Worm (Caenorhabditis elegans) whole organism, L3 larva: ENCODE results near the gene srm-1.

Experiments used
- R02D3.7 ChIP-seq: fragments of 150-350 bp; optimal IDR thresholded peaks from 2 replicates; lab custom pipeline; 2014; ENCODE audit warnings: missing biosample characterization, missing genetic modification characterization
- ZK546.5 ChIP-seq: sonication (generic microtip); optimal IDR thresholded peaks from 2 replicates; lab custom pipeline; 2017; ENCODE audit warnings: missing biosample characterization, missing genetic modification characterization
- aly-2 ChIP-seq: fragments of 150-350 bp; optimal IDR thresholded peaks from 2 replicates; lab custom pipeline; 2014; ENCODE audit warnings: missing biosample characterization, missing genetic modification characterization
- ceh-16 ChIP-seq: sonication (generic microtip); optimal IDR thresholded peaks from 2 replicates; lab custom pipeline; 2017; ENCODE audit warnings: missing biosample characterization, missing genetic modification characterization
- ceh-9 ChIP-seq: sonication (generic microtip); optimal IDR thresholded peaks from 2 replicates; lab custom pipeline; 2018; ENCODE audit warnings: missing biosample characterization, missing genetic modification characterization
- daf-12 ChIP-seq: fragments of 150-350 bp; optimal IDR thresholded peaks from 2 replicates; lab custom pipeline; 2014; ENCODE audit warnings: missing biosample characterization, missing genetic modification reagents, missing genetic modification characterization
- elt-1 ChIP-seq: fragments of 150-350 bp; optimal IDR thresholded peaks from 2 replicates; lab custom pipeline; 2014; ENCODE audit warnings: missing biosample characterization, missing genetic modification characterization
- elt-3 ChIP-seq, 3 experiments: fragments of 150-350 bp in 1 of 3; sonication (generic microtip) in 2 of 3; optimal IDR thresholded peaks; 2 replicates in 2 of 3; 4 replicates in 1 of 3; lab custom pipeline; 2014 to 2017; ENCODE audit warnings: missing biosample characterization in 3 of 3, missing genetic modification characterization in 3 of 3
- eor-1 ChIP-seq, 2 experiments: fragments of 150-350 bp; optimal IDR thresholded peaks; 2 replicates each; lab custom pipeline; 2014 to 2018; ENCODE audit warnings: missing biosample characterization in 2 of 2, missing genetic modification characterization in 2 of 2
- fkh-10 ChIP-seq: sonication (generic microtip); optimal IDR thresholded peaks from 2 replicates; lab custom pipeline; 2017; ENCODE audit warnings: missing biosample characterization, missing genetic modification reagents, missing genetic modification characterization
- fkh-2 ChIP-seq: fragments of 150-350 bp; optimal IDR thresholded peaks from 2 replicates; lab custom pipeline; 2014; ENCODE audit warnings: missing biosample characterization, missing genetic modification reagents, missing genetic modification characterization
- fos-1 ChIP-seq: fragments of 150-350 bp; optimal IDR thresholded peaks from 2 replicates; lab custom pipeline; 2014; ENCODE audit warnings: missing biosample characterization, missing genetic modification characterization
- hmg-11 ChIP-seq: sonication (generic microtip); optimal IDR thresholded peaks from 2 replicates; lab custom pipeline; 2016; ENCODE audit warnings: missing genetic modification characterization, missing compliant biosample characterization
- jun-1 ChIP-seq: fragments of 150-350 bp; optimal IDR thresholded peaks from 2 replicates; lab custom pipeline; 2014; ENCODE audit warnings: missing biosample characterization, missing genetic modification reagents, missing genetic modification characterization
- lin-15B ChIP-seq: fragments of 150-350 bp; optimal IDR thresholded peaks from 2 replicates; lab custom pipeline; 2014; ENCODE audit warnings: missing biosample characterization, missing genetic modification characterization
- lin-39 ChIP-seq: fragments of 150-350 bp; optimal IDR thresholded peaks from 2 replicates; lab custom pipeline; 2018; ENCODE audit warnings: missing biosample characterization, missing genetic modification reagents, missing genetic modification characterization
- lsy-12 ChIP-seq: sonication (generic microtip); optimal IDR thresholded peaks from 2 replicates; lab custom pipeline; 2016; ENCODE audit warnings: mild to moderate bottlenecking, missing genetic modification characterization, missing compliant biosample characterization
- mdl-1 ChIP-seq: fragments of 150-350 bp; optimal IDR thresholded peaks from 2 replicates; lab custom pipeline; 2014; ENCODE audit warnings: missing biosample characterization, missing genetic modification characterization
- mml-1 ChIP-seq: fragments of 150-350 bp; sonication (generic microtip); optimal IDR thresholded peaks from 3 replicates; lab custom pipeline; 2014; ENCODE audit warnings: missing biosample characterization, missing genetic modification characterization
- nfya-1 ChIP-seq: sonication (generic microtip); optimal IDR thresholded peaks from 2 replicates; lab custom pipeline; 2017; ENCODE audit warnings: missing genetic modification characterization, mild to moderate bottlenecking, missing compliant biosample characterization, antibody characterized with exemption, moderate library complexity; ENCODE audit not compliant: insufficient read depth
- nhr-12 ChIP-seq: fragments of 150-350 bp; optimal IDR thresholded peaks from 2 replicates; lab custom pipeline; 2014; ENCODE audit warnings: missing biosample characterization, missing genetic modification characterization
- nhr-23 ChIP-seq: fragments of 150-350 bp; optimal IDR thresholded peaks from 2 replicates; lab custom pipeline; 2014; ENCODE audit warnings: missing biosample characterization, missing genetic modification reagents, missing genetic modification characterization
- nhr-237 ChIP-seq: fragments of 150-350 bp; optimal IDR thresholded peaks from 2 replicates; lab custom pipeline; 2014; ENCODE audit warnings: missing biosample characterization, missing genetic modification characterization
- nhr-25 ChIP-seq: sonication (generic microtip); optimal IDR thresholded peaks from 2 replicates; lab custom pipeline; 2017; ENCODE audit warnings: missing biosample characterization, missing genetic modification characterization
- nhr-28 ChIP-seq: fragments of 150-350 bp; optimal IDR thresholded peaks from 2 replicates; lab custom pipeline; 2014; ENCODE audit warnings: missing biosample characterization, missing genetic modification characterization
- nhr-76 ChIP-seq: fragments of 150-350 bp; sonication (generic microtip); optimal IDR thresholded peaks from 5 replicates; lab custom pipeline; 2014; ENCODE audit warnings: missing biosample characterization, missing genetic modification characterization
- nhr-77 ChIP-seq: fragments of 150-350 bp; optimal IDR thresholded peaks from 2 replicates; lab custom pipeline; 2014; ENCODE audit warnings: missing biosample characterization, missing genetic modification characterization
- sea-2 ChIP-seq: fragments of 150-350 bp; sonication (generic microtip); optimal IDR thresholded peaks from 4 replicates; lab custom pipeline; 2014; ENCODE audit warnings: missing biosample characterization, missing genetic modification reagents, missing genetic modification characterization
- skn-1 ChIP-seq: fragments of 150-350 bp; optimal IDR thresholded peaks from 2 replicates; lab custom pipeline; 2014; ENCODE audit warnings: missing biosample characterization, missing genetic modification characterization
- unc-39 ChIP-seq: sonication (generic microtip); optimal IDR thresholded peaks from 4 replicates; lab custom pipeline; 2017; ENCODE audit warnings: missing biosample characterization, missing genetic modification characterization
- unc-62 ChIP-seq: fragments of 150-350 bp; sonication (generic microtip); optimal IDR thresholded peaks from 4 replicates; lab custom pipeline; 2014; ENCODE audit warnings: missing biosample characterization, missing genetic modification reagents, missing genetic modification characterization
- zag-1 ChIP-seq: fragments of 150-350 bp; optimal IDR thresholded peaks from 2 replicates; lab custom pipeline; 2014; ENCODE audit warnings: missing biosample characterization, missing genetic modification characterization
- ztf-11 ChIP-seq: fragments of 150-350 bp; optimal IDR thresholded peaks from 2 replicates; lab custom pipeline; 2014; ENCODE audit warnings: missing biosample characterization, missing genetic modification characterization

Gene srm-1

DNA sequence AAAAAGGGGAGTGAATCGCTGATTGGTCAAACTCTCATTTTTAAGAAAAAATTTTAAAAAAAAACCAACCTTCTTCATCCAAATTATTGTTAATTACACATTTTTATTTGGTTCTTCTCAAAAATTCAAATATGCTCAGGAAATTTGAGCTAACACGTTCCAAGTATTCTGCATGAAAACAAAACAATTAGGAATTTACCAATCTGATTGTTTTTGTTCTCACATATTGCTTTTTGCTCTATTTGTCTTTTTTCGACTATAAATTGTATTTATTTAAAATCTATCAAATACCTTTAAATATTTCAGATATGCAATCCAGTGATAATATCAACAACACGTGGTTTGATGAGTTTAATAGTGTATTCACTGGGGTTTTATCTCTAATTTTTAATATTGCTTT, at the start of gene srm-1:
srm-1 (plus strand) TSS at position 301 of the 400 bp plus-strand sequence.
- no peak for TF ChIP-seq fkh-2 (tag; lab: Kevin White, UChicago)
- no peak for TF ChIP-seq unc-62
- TF ChIP-seq R02D3.7 (tag; lab: Kevin White, UChicago) = no peak
- no peak for TF ChIP-seq aly-2 (tag; lab: Kevin White, UChicago)
- TF ChIP-seq nhr-23 = no peak
- no peak for TF ChIP-seq skn-1 (tag; lab: Kevin White, UChicago)
- TF ChIP-seq nhr-12 = no peak
- no peak for TF ChIP-seq nhr-28 (tag; lab: Kevin White, UChicago)
- no peak for TF ChIP-seq lin-15B
- TF ChIP-seq sea-2 = no peak
- no peak for TF ChIP-seq mml-1 (tag; lab: Kevin White, UChicago)
- TF ChIP-seq hmg-11 (tag; lab: Kevin White, UChicago) = no peak
- TF ChIP-seq nhr-237 (tag; lab: Kevin White, UChicago) = no peak
- TF ChIP-seq lin-39 = no peak
- TF ChIP-seq jun-1 (tag; lab: Kevin White, UChicago) = no peak
- TF ChIP-seq fos-1 (tag; lab: Kevin White, UChicago) = no peak

DNA sequence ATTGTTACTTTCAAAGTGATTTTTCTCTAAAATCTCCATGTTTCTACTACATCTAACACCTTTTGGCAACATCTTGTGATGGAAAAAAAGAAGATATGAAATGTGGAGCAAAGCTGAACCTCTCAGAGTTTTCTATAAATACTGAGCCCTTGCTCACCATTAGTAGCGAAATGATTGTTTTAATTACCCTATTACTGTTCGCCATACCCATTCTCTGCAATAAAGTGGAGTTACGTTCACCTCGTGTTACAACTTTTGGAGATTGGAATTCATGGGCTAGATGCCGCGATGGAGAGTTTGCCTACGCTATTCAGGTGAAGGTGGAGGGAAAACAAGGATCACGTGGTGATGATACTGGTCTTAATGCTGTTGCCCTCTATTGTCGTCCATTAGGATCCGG, 48.5 kb upstream of the srm-1 start, which contains the start of gene txt-3:
txt-3 (plus strand) TSS at position 125 of the 400 bp plus-strand sequence.
- no peak for TF ChIP-seq nhr-25 (tag; lab: Kevin White, UChicago)

DNA sequence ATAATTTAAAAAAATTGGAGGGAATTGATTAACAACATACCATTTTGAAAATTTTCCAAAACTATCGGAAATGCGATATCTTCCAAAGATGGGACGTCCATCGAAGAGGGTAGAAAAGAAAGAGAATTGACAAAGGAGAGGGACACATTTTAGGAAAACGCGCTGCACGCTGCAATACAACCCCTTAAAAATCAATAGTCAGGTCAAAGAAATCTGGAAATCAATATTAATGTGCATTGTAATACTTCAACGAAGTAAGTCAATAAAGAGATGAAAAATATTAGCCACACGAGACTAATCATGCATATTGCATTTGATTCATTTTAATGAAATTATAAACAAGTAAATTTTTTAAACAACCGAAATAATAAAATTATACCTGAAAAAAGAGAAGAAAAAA, 42.9 kb upstream of the srm-1 start, which contains the start of gene Y9C9A.13:
Y9C9A.13 (minus strand) TSS at position 101 of the 400 bp plus-strand sequence.
- TF ChIP-seq nhr-23 (no peak), nhr-28 (tag; lab: Kevin White, UChicago) (no peak), elt-3 (tag; optimal IDR thresholded peaks at IDR 0.05; lab: Kevin White, UChicago) (no peak), elt-1 (tag; lab: Kevin White, UChicago) (no peak), eor-1 (tag; optimal IDR thresholded peaks at IDR 0.05; lab: Kevin White, UChicago) (no peak), sea-2 (no peak), lsy-12 (tag; lab: Kevin White, UChicago) (no peak)

DNA sequence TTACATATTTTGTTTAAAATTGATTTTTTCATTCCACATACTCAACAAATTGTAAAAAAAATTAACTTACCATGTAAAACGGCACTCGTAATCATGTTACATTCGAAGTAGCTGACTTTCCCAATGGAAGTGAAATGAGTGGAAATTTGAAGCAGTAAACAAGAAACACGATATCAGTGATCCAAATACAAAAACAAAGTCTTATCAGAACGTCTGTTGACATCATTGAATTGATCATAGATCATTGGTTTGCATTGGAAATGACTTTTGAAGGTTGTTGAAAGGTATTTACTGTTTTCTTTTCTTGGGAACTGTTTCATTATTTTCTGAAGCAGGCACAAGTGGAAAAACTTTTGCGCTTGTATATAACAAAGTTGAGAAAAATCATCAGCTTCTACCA, 36.3 kb upstream of the srm-1 start, which contains the start of gene Y9C9A.16:
Y9C9A.16 (minus strand) TSS at position 131 of the 400 bp plus-strand sequence.
- TF ChIP-seq zag-1 (tag; lab: Kevin White, UChicago) = no peak
- no peak for TF ChIP-seq unc-39 (tag; lab: Kevin White, UChicago)
- TF ChIP-seq nhr-77 (tag; lab: Kevin White, UChicago) = no peak
- TF ChIP-seq eor-1 (tag; optimal IDR thresholded peaks at IDR 0.05; lab: Kevin White, UChicago) = no peak
- no peak for TF ChIP-seq nfya-1 (tag; lab: Kevin White, UChicago)
- TF ChIP-seq ceh-16 = no peak
- TF ChIP-seq mdl-1 (tag; lab: Kevin White, UChicago) = no peak
- no peak for TF ChIP-seq ceh-9
- no peak for TF ChIP-seq aly-2 (tag; lab: Kevin White, UChicago)
- no peak for TF ChIP-seq daf-12 (tag; lab: Kevin White, UChicago)
- no peak for TF ChIP-seq elt-3 (tag; optimal IDR thresholded peaks at IDR 0.05; lab: Kevin White, UChicago)
- TF ChIP-seq nhr-76 (tag; lab: Kevin White, UChicago) = no peak
- no peak for TF ChIP-seq fkh-10
- TF ChIP-seq ztf-11 (tag; lab: Kevin White, UChicago) = no peak
- no peak for TF ChIP-seq ZK546.5 (tag; lab: Kevin White, UChicago)
- TF ChIP-seq hmg-11 (tag; lab: Kevin White, UChicago) = no peak
- no peak for TF ChIP-seq R02D3.7 (tag; lab: Kevin White, UChicago)

DNA sequence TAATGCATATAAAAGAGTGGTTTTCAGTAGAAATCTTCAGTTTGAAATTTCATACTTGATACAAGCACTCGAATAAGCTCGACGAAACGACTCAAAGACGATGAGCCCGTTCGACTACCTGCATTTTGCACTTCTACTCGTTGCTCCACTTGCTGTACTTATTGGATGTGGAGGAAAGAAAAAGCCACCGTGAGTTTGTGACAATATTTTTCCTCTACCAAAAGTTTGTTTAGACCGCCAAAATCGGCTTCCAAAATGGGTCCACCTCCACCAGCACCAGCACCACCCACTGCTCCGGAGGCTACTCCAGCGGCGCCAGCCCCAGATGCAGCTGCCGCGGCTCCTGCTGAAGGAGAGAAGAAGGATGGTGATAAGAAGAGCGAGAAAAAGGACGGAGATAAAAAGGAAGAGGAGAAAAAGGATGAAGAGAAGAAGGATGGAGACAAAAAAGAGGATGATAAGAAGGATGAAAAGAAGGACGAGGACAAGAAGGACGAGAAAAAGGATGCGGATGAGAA, 35.1 kb upstream of the srm-1 start, which contains the start of gene E03H12.5:
E03H12.5 (plus strand) TSS at position 51 of the 518 bp plus-strand sequence.
- TF ChIP-seq hmg-11 (tag; lab: Kevin White, UChicago) = no peak
- TF ChIP-seq skn-1 (tag; lab: Kevin White, UChicago) = no peak
